Worm (Caenorhabditis elegans): ENCODE data around the gene srw-44.

- no peak for TF ChIP-seq ceh-45 (GFP tag; IDR thresholded peaks at IDR 0.05)
- no peak for TF ChIP-seq syd-9 (tag; optimal IDR thresholded peaks at IDR 0.05)
- TF ChIP-seq ceh-31 (tag; optimal IDR thresholded peaks at IDR 0.05) = no peak
- TF ChIP-seq dve-1 (tag; optimal IDR thresholded peaks at IDR 0.05) = no peak
- no peak for TF ChIP-seq ahr-1 (tag; optimal IDR thresholded peaks at IDR 0.05)
- no peak for TF ChIP-seq F13H6.1 (tag; optimal IDR thresholded peaks at IDR 0.05)
- TF ChIP-seq sox-2 (GFP tag; IDR thresholded peaks at IDR 0.05) = no peak
- no peak for TF ChIP-seq C38D4.7 (GFP tag; optimal IDR thresholded peaks at IDR 0.05)
- TF ChIP-seq eyg-1 (tag; optimal IDR thresholded peaks at IDR 0.05) = no peak
- no peak for TF ChIP-seq lim-6 (tag; optimal IDR thresholded peaks at IDR 0.05)
- no peak for TF ChIP-seq odd-2 (tag; optimal IDR thresholded peaks at IDR 0.05)
- TF ChIP-seq K09A11.1 (tag; optimal IDR thresholded peaks at IDR 0.05; ENCODE audit: insufficient read depth) = no peak
- no peak for TF ChIP-seq ceh-18 (tag; optimal IDR thresholded peaks at IDR 0.05)
- no peak for TF ChIP-seq ets-4 (tag; optimal IDR thresholded peaks at IDR 0.05)
These were observed 48.4 kb downstream of the srw-44 start, which contains the start of gene fbxa-127 for ce11 chrV:16728431-16728830.

All from whole organism, late embryonic.